Fruit fly (Drosophila melanogaster) whole organism, embryonic: ENCODE results near the gene CG16964.

ENCODE experiments used
- Atf-2 ChIP-seq: fragments of 200-800 bp; sonication (Bioruptor generic); optimal IDR thresholded peaks from 2 replicates; lab custom pipeline; 2016; ENCODE audit warnings: missing biosample characterization, missing genetic modification characterization
- BEAF-32 ChIP-seq: fragments of 200-800 bp; sonication (Bioruptor generic); optimal IDR thresholded peaks from 3 replicates; lab custom pipeline; 2017; ENCODE audit warnings: missing biosample characterization, missing genetic modification characterization, mild to moderate bottlenecking, moderate library complexity, missing genetic modification reagents
- Bgb ChIP-seq: fragments of 200-800 bp; sonication (Bioruptor generic); IDR thresholded peaks from 2 replicates; pipeline ENCODE4 v1.3.6; 2022; ENCODE audit warnings: missing biosample characterization, missing genetic modification characterization; ENCODE audit not compliant: partially characterized antibody
- CG10267 ChIP-seq: fragments of 200-800 bp; sonication (Bioruptor generic); optimal IDR thresholded peaks from 2 replicates; lab custom pipeline; 2018; ENCODE audit warnings: missing biosample characterization, mild to moderate bottlenecking, missing genetic modification characterization, moderate library complexity
- CG12769 ChIP-seq: fragments of 200-800 bp; sonication (Bioruptor generic); optimal IDR thresholded peaks from 2 replicates; lab custom pipeline; 2019; ENCODE audit warnings: missing biosample characterization, mild to moderate bottlenecking, missing genetic modification characterization, moderate library complexity
- CG14860 ChIP-seq: fragments of 200-800 bp; sonication (Bioruptor generic); IDR thresholded peaks from 3 replicates; pipeline ENCODE4 v1.3.6; 2022; ENCODE audit warnings: missing biosample characterization, missing genetic modification characterization; ENCODE audit not compliant: partially characterized antibody
- CG1603 ChIP-seq: fragments of 200-800 bp; sonication (Bioruptor generic); optimal IDR thresholded peaks from 2 replicates; lab custom pipeline; 2019; ENCODE audit warnings: missing biosample characterization, mild to moderate bottlenecking, missing genetic modification characterization, moderate library complexity
- CG16863 ChIP-seq: fragments of 200-800 bp; sonication (Bioruptor generic); optimal IDR thresholded peaks from 3 replicates; lab custom pipeline; 2016; ENCODE audit warnings: missing biosample characterization, missing genetic modification characterization
- CG1832 ChIP-seq: fragments of 200-800 bp; sonication (Bioruptor generic); optimal IDR thresholded peaks from 2 replicates; lab custom pipeline; 2017; ENCODE audit warnings: missing biosample characterization, mild to moderate bottlenecking, missing genetic modification characterization, inconsistent platforms
- CG30431 ChIP-seq: fragments of 200-800 bp; sonication (Bioruptor generic); optimal IDR thresholded peaks from 2 replicates; lab custom pipeline; 2017; ENCODE audit warnings: missing biosample characterization, missing genetic modification characterization
- CG32532 ChIP-seq: fragments of 200-800 bp; sonication (Bioruptor generic); IDR thresholded peaks from 2 replicates; pipeline ENCODE4 v1.3.6; 2022; ENCODE audit warnings: missing biosample characterization, missing genetic modification characterization
- CG4404 ChIP-seq: fragments of 200-800 bp; sonication (Bioruptor generic); IDR thresholded peaks from 2 replicates; pipeline ENCODE4 v1.3.6; 2022; ENCODE audit warnings: missing biosample characterization, missing genetic modification characterization
- CG4707 ChIP-seq: fragments of 200-800 bp; sonication (Bioruptor generic); optimal IDR thresholded peaks from 2 replicates; lab custom pipeline; 2018; ENCODE audit warnings: missing biosample characterization, mild to moderate bottlenecking, missing genetic modification characterization, moderate library complexity
- CG7271 ChIP-seq: fragments of 200-800 bp; sonication (Bioruptor generic); optimal IDR thresholded peaks from 2 replicates; lab custom pipeline; 2018; ENCODE audit warnings: missing biosample characterization, mild to moderate bottlenecking, missing genetic modification characterization, moderate library complexity
- CG7786 ChIP-seq: fragments of 200-800 bp; sonication (Bioruptor generic); optimal IDR thresholded peaks from 2 replicates; lab custom pipeline; 2016; ENCODE audit warnings: missing biosample characterization, missing genetic modification characterization
- Dbx ChIP-seq: fragments of 200-800 bp; sonication (Bioruptor generic); IDR thresholded peaks from 3 replicates; pipeline ENCODE4 v1.3.6; 2022; ENCODE audit warnings: missing biosample characterization, missing genetic modification characterization
- Fer3 ChIP-seq: fragments of 200-800 bp; sonication (Bioruptor generic); optimal IDR thresholded peaks from 2 replicates; lab custom pipeline; 2018; ENCODE audit warnings: missing biosample characterization, mild to moderate bottlenecking, missing genetic modification characterization, moderate library complexity
- HLH3B ChIP-seq: fragments of 200-800 bp; sonication (Bioruptor generic); IDR thresholded peaks from 2 replicates; pipeline ENCODE4 v1.3.6; 2022; ENCODE audit warnings: missing biosample characterization, missing genetic modification characterization
- Hand ChIP-seq: fragments of 200-800 bp; sonication (Bioruptor generic); optimal IDR thresholded peaks from 2 replicates; lab custom pipeline; 2017; ENCODE audit warnings: mild to moderate bottlenecking, missing biosample characterization, missing genetic modification reagents, missing genetic modification characterization
- HmgD ChIP-seq: fragments of 200-800 bp; sonication (Bioruptor generic); optimal IDR thresholded peaks from 3 replicates; lab custom pipeline; 2016; ENCODE audit warnings: missing biosample characterization, missing genetic modification characterization
- Jarid2 ChIP-seq: fragments of 200-800 bp; sonication (Bioruptor generic); optimal IDR thresholded peaks from 3 replicates; lab custom pipeline; 2017; ENCODE audit warnings: mild to moderate bottlenecking, missing biosample characterization, missing genetic modification reagents, missing genetic modification characterization
- Lpt ChIP-seq: fragments of >200 bp; optimal IDR thresholded peaks from 2 replicates; lab custom pipeline; 2018; ENCODE audit warnings: missing biosample characterization, missing genetic modification characterization
- MBD-R2 ChIP-seq: fragments of 200-800 bp; sonication (Bioruptor generic); IDR thresholded peaks from 2 replicates; pipeline ENCODE4 v1.3.6; 2022; ENCODE audit warnings: missing biosample characterization, missing genetic modification characterization
- Nf-YA ChIP-seq: fragments of 200-800 bp; sonication (Bioruptor generic); IDR thresholded peaks from 2 replicates; pipeline ENCODE4 v1.3.6; 2022; ENCODE audit warnings: missing biosample characterization, missing genetic modification characterization
- Nf-YB ChIP-seq: fragments of 200-800 bp; sonication (Bioruptor generic); optimal IDR thresholded peaks from 3 replicates; lab custom pipeline; 2019; ENCODE audit warnings: missing biosample characterization, mild to moderate bottlenecking, missing genetic modification characterization, moderate library complexity
- Ptx1 ChIP-seq: fragments of 200-800 bp; sonication (Bioruptor generic); IDR thresholded peaks from 2 replicates; pipeline ENCODE4 v1.3.6; 2022; ENCODE audit warnings: missing biosample characterization, missing genetic modification characterization
- az2 ChIP-seq: fragments of 200-800 bp; sonication (Bioruptor generic); optimal IDR thresholded peaks from 3 replicates; lab custom pipeline; 2016; ENCODE audit warnings: missing biosample characterization, missing genetic modification characterization
- bsh ChIP-seq, 2 experiments: fragments of 200-800 bp; sonication (Bioruptor generic); optimal IDR thresholded peaks; 2 replicates each; lab custom pipeline; 2017 to 2018; ENCODE audit warnings: mild to moderate bottlenecking in 2 of 2, missing biosample characterization in 2 of 2, missing genetic modification characterization in 2 of 2, moderate library complexity in 1 of 2
- cas ChIP-seq: fragments of 200-800 bp; sonication (Bioruptor generic); IDR thresholded peaks from 2 replicates; pipeline ENCODE4 v1.3.6; 2022; ENCODE audit warnings: missing biosample characterization, missing genetic modification characterization
- disco-r ChIP-seq: fragments of 200-800 bp; sonication (Bioruptor generic); optimal IDR thresholded peaks from 2 replicates; lab custom pipeline; 2016; ENCODE audit warnings: missing biosample characterization, missing genetic modification characterization
- dpn ChIP-seq, 2 experiments: fragments of 200-800 bp; sonication (Bioruptor generic); optimal IDR thresholded peaks; 3 replicates each; lab custom pipeline; 2016; ENCODE audit warnings: missing biosample characterization in 2 of 2, missing genetic modification characterization in 2 of 2
- grn ChIP-seq: fragments of 200-800 bp; sonication (Bioruptor generic); optimal IDR thresholded peaks from 3 replicates; lab custom pipeline; 2017; ENCODE audit warnings: missing biosample characterization, missing genetic modification characterization
- gsb ChIP-seq: fragments of 200-800 bp; sonication (Bioruptor generic); IDR thresholded peaks from 2 replicates; pipeline ENCODE4 v1.3.6; 2022; ENCODE audit warnings: missing biosample characterization, missing genetic modification characterization
- her ChIP-seq: fragments of 200-800 bp; sonication (Bioruptor generic); optimal IDR thresholded peaks from 2 replicates; lab custom pipeline; 2016; ENCODE audit warnings: missing biosample characterization, missing genetic modification characterization
- jigr1 ChIP-seq: fragments of 200-800 bp; sonication (Bioruptor generic); IDR thresholded peaks from 3 replicates; pipeline ENCODE4 v1.3.6; 2022; ENCODE audit warnings: missing biosample characterization, missing genetic modification characterization
- jing ChIP-seq: fragments of 200-800 bp; sonication (Bioruptor generic); optimal IDR thresholded peaks from 2 replicates; lab custom pipeline; 2018; ENCODE audit warnings: missing biosample characterization, mild to moderate bottlenecking, missing genetic modification characterization
- kah ChIP-seq: fragments of 200-800 bp; sonication (Bioruptor generic); optimal IDR thresholded peaks from 2 replicates; lab custom pipeline; 2018; ENCODE audit warnings: missing biosample characterization, mild to moderate bottlenecking, missing genetic modification characterization
- lbe ChIP-seq: fragments of 200-800 bp; sonication (Bioruptor generic); optimal IDR thresholded peaks from 2 replicates; lab custom pipeline; 2016; ENCODE audit warnings: missing biosample characterization, mild to moderate bottlenecking, missing genetic modification characterization
- lilli ChIP-seq: fragments of 200-800 bp; sonication (Bioruptor generic); optimal IDR thresholded peaks from 3 replicates; lab custom pipeline; 2016; ENCODE audit warnings: missing biosample characterization, missing genetic modification characterization
- lov ChIP-seq, 2 experiments: fragments of 200-800 bp in 1 of 2; fragments of >200 bp in 1 of 2; sonication (Bioruptor generic) in 1 of 2; IDR thresholded peaks in 1 of 2; optimal IDR thresholded peaks in 1 of 2; 2 replicates in 1 of 2; 3 replicates in 1 of 2; pipeline versions ENCODE4 v1.3.6 to Lab custom; 2017 to 2022; ENCODE audit warnings: missing biosample characterization in 1 of 2, missing genetic modification characterization in 1 of 2
- nmo ChIP-seq: fragments of 200-800 bp; sonication (Bioruptor generic); optimal IDR thresholded peaks from 2 replicates; lab custom pipeline; 2018; ENCODE audit warnings: missing biosample characterization, mild to moderate bottlenecking, missing genetic modification characterization, moderate library complexity
- oc ChIP-seq: fragments of 200-800 bp; sonication (Bioruptor generic); optimal IDR thresholded peaks from 2 replicates; lab custom pipeline; 2018; ENCODE audit warnings: missing biosample characterization, mild to moderate bottlenecking, missing genetic modification characterization, moderate library complexity
- pfk ChIP-seq: fragments of 200-800 bp; sonication (Bioruptor generic); optimal IDR thresholded peaks from 2 replicates; lab custom pipeline; 2018; ENCODE audit warnings: missing biosample characterization, mild to moderate bottlenecking, missing genetic modification characterization, moderate library complexity
- pho ChIP-seq: fragments of 200-800 bp; sonication (Bioruptor generic); optimal IDR thresholded peaks from 2 replicates; lab custom pipeline; 2016; ENCODE audit warnings: missing biosample characterization, missing genetic modification characterization
- pita ChIP-seq: fragments of 200-800 bp; sonication (Bioruptor generic); optimal IDR thresholded peaks from 2 replicates; lab custom pipeline; 2017; ENCODE audit warnings: missing biosample characterization, mild to moderate bottlenecking, missing genetic modification characterization
- rib ChIP-seq: fragments of 200-800 bp; sonication (Bioruptor generic); IDR thresholded peaks from 2 replicates; pipeline ENCODE4 v1.3.6; 2022; ENCODE audit warnings: missing biosample characterization, missing genetic modification characterization
- sisA ChIP-seq: fragments of 200-800 bp; sonication (Bioruptor generic); IDR thresholded peaks from 2 replicates; pipeline ENCODE4 v1.3.6; 2022; ENCODE audit warnings: missing biosample characterization, missing genetic modification characterization
- vvl ChIP-seq: fragments of 200-800 bp; sonication (Bioruptor generic); IDR thresholded peaks from 2 replicates; pipeline ENCODE4 v1.3.6; 2022; ENCODE audit warnings: missing biosample characterization, missing genetic modification characterization
- wor ChIP-seq: fragments of 200-800 bp; sonication (Bioruptor generic); IDR thresholded peaks from 2 replicates; pipeline ENCODE4 v1.3.6; 2022; ENCODE audit warnings: missing biosample characterization, missing genetic modification characterization
- yki ChIP-seq: fragments of >200 bp; optimal IDR thresholded peaks from 3 replicates; lab custom pipeline; 2018

CG16964 gene

dm6 chr2L:11970853-11971397 is 23.2 kb downstream of the CG16964 start (continued):
- TF ChIP-seq lilli = peak; percentile 34
- no peak for TF ChIP-seq CG4707 (GFP tag; lab: Kevin White, UChicago)
- TF ChIP-seq wor = no peak
- TF ChIP-seq sisA = no peak
- no peak for TF ChIP-seq kah (GFP tag; lab: Kevin White, UChicago)
- TF ChIP-seq Nf-YA (GFP tag; lab: Robert Waterston, UW) = peak; percentile 25; the same call in 1 of the 2 replicates
- peak; percentile 53 for TF ChIP-seq Nf-YB
- TF ChIP-seq CG32532 (GFP tag; lab: Robert Waterston, UW) = peak; percentile 59
- no peak for TF ChIP-seq CG30431 (GFP tag; lab: Kevin White, UChicago)
- TF ChIP-seq gsb (GFP tag; lab: Robert Waterston, UW) = no peak
- peak; percentile 9 for TF ChIP-seq CG1603 (tag; lab: Kevin White, UChicago)
- no peak for TF ChIP-seq Hand (GFP tag; lab: Kevin White, UChicago)
- no peak for TF ChIP-seq CG4404 (GFP tag; lab: Robert Waterston, UW)
- peak; percentile 49 for TF ChIP-seq yki
- TF ChIP-seq CG7786 (GFP tag; lab: Kevin White, UChicago) = peak; percentile 23
- TF ChIP-seq HmgD (GFP tag; lab: Kevin White, UChicago) = peak; percentile 41
- TF ChIP-seq Fer3 (tag; lab: Kevin White, UChicago) = no peak
- TF ChIP-seq cas (GFP tag; lab: Robert Waterston, UW) = no peak
- peak; percentile 77 for TF ChIP-seq grn (GFP tag; lab: Kevin White, UChicago)
- peak; percentile 96 for TF ChIP-seq Jarid2 (GFP tag; lab: Kevin White, UChicago)
- TF ChIP-seq BEAF-32 = no peak
- 0 out of 2 replicates have a peak, but pooled peaks have one; percentile 10 for TF ChIP-seq MBD-R2 (GFP tag; lab: Robert Waterston, UW)
- peak; percentile 92 for TF ChIP-seq CG1832 (GFP tag; lab: Kevin White, UChicago)
- no peak for TF ChIP-seq CG16863
- no peak for TF ChIP-seq pita (GFP tag; lab: Kevin White, UChicago)
- TF ChIP-seq Atf-2 = no peak
- TF ChIP-seq az2 = no peak
- 0 out of 2 replicates have a peak, but pooled peaks have one; percentile 44 for TF ChIP-seq rib (GFP tag; lab: Robert Waterston, UW)
- TF ChIP-seq oc (tag; lab: Kevin White, UChicago) = peak; percentile 72
- peak; percentile 32 for TF ChIP-seq her (GFP tag; lab: Kevin White, UChicago)
- TF ChIP-seq disco-r (GFP tag; lab: Kevin White, UChicago) = no peak
- TF ChIP-seq CG10267 (tag; lab: Kevin White, UChicago) = no peak
- TF ChIP-seq nmo (GFP tag; lab: Kevin White, UChicago) = peak; percentile 7
- no peak for TF ChIP-seq Lpt (GFP tag; lab: Kevin White, UChicago)
- peak in 1 of 2 experiments; percentile 2 for TF ChIP-seq dpn (GFP tag; optimal IDR thresholded peaks at IDR 0.05; lab: Kevin White, UChicago)
- TF ChIP-seq lbe (GFP tag; lab: Kevin White, UChicago) = peak; percentile 49
- 0 out of 3 replicates have a peak, but pooled peaks have one; percentile 33 for TF ChIP-seq CG14860 (GFP tag; lab: Robert Waterston, UW)
- no peak for TF ChIP-seq pho (GFP tag; lab: Kevin White, UChicago)
- TF ChIP-seq Bgb (GFP tag; lab: Robert Waterston, UW) = peak; percentile 64
- TF ChIP-seq Dbx = peak; percentile 54; the same call in 1 of the 3 replicates
- no peak for TF ChIP-seq CG7271 (tag; lab: Kevin White, UChicago)
- peak; percentile 79 for TF ChIP-seq CG12769 (tag; lab: Kevin White, UChicago)
- peak; percentile 47; the same call in 1 of the 2 replicates for TF ChIP-seq HLH3B (GFP tag; lab: Robert Waterston, UW)
- TF ChIP-seq bsh (GFP tag; optimal IDR thresholded peaks at IDR 0.05; lab: Kevin White, UChicago) = no peak
- no peak for TF ChIP-seq lov (optimal IDR thresholded peaks at IDR 0.05; lab: Kevin White, UChicago)
- 0 out of 3 replicates have a peak, but pooled peaks have one; percentile 43 for TF ChIP-seq lov (GFP tag; IDR thresholded peaks at IDR 0.05; lab: Robert Waterston, UW)
- peak; percentile 56; the same call in 1 of the 2 replicates for TF ChIP-seq vvl (GFP tag; lab: Robert Waterston, UW)
- no peak for TF ChIP-seq jigr1 (GFP tag; lab: Robert Waterston, UW)
- peak; percentile 31 for TF ChIP-seq pfk (GFP tag; lab: Kevin White, UChicago)
- no peak for TF ChIP-seq jing
- TF ChIP-seq Ptx1 = 0 out of 2 replicates have a peak, but pooled peaks have one; percentile 34
